Worm (Caenorhabditis elegans) whole organism, late embryonic: ENCODE measurements around the gene F59H6.14.
"Not testable (repeated sequence)": the region's sequence is repeated elsewhere in the genome, so short reads cannot be mapped to it uniquely, and the experiment has no call there.

Experiments used
- ahr-1 ChIP-seq: sonication (generic microtip); optimal IDR thresholded peaks from 2 replicates; lab custom pipeline; 2016; ENCODE audit warnings: missing genetic modification characterization, missing compliant biosample characterization
- ama-1 ChIP-seq: fragments of 150-350 bp; optimal IDR thresholded peaks from 2 replicates; lab custom pipeline; 2014
- ceh-31 ChIP-seq: sonication (generic microtip); optimal IDR thresholded peaks from 2 replicates; lab custom pipeline; 2016; ENCODE audit warnings: missing genetic modification characterization, missing compliant biosample characterization
- ceh-34 ChIP-seq: sonication (generic microtip); optimal IDR thresholded peaks from 2 replicates; lab custom pipeline; 2016; ENCODE audit warnings: mild to moderate bottlenecking, missing genetic modification characterization, missing compliant biosample characterization
- elt-4 ChIP-seq: sonication (generic microtip); optimal IDR thresholded peaks from 2 replicates; lab custom pipeline; 2016; ENCODE audit warnings: missing genetic modification characterization, missing compliant biosample characterization
- ets-4 ChIP-seq: sonication (generic microtip); optimal IDR thresholded peaks from 2 replicates; lab custom pipeline; 2016; ENCODE audit warnings: missing genetic modification characterization, missing compliant biosample characterization
- fkh-10 ChIP-seq: fragments of 150-350 bp; optimal IDR thresholded peaks from 2 replicates; lab custom pipeline; 2014; ENCODE audit warnings: missing biosample characterization, missing genetic modification reagents, missing genetic modification characterization
- hlh-8 ChIP-seq: sonication (generic microtip); optimal IDR thresholded peaks from 2 replicates; lab custom pipeline; 2016; ENCODE audit warnings: missing genotype, missing genetic modification characterization, missing compliant biosample characterization
- pag-3 ChIP-seq: sonication (generic microtip); optimal IDR thresholded peaks from 2 replicates; lab custom pipeline; 2016; ENCODE audit warnings: missing compliant biosample characterization, missing genetic modification characterization, borderline replicate concordance
- pha-4 ChIP-seq: fragments of 150-350 bp; optimal IDR thresholded peaks from 2 replicates; lab custom pipeline; 2018; ENCODE audit warnings: missing biosample characterization, missing genetic modification reagents, missing genetic modification characterization
- pqm-1 ChIP-seq: sonication (generic microtip); optimal IDR thresholded peaks from 2 replicates; lab custom pipeline; 2016; ENCODE audit warnings: missing genetic modification characterization, missing compliant biosample characterization
- tbx-2 ChIP-seq: sonication (generic microtip); optimal IDR thresholded peaks from 2 replicates; lab custom pipeline; 2016; ENCODE audit warnings: missing genetic modification characterization, missing compliant biosample characterization
- unc-3 ChIP-seq, 2 experiments: fragments of 200-800 bp in 1 of 2; sonication (Bioruptor generic) in 1 of 2; sonication (generic microtip) in 1 of 2; conservative IDR thresholded peaks in 1 of 2; optimal IDR thresholded peaks in 1 of 2; 2 replicates each; pipeline versions ENCODE4 v1.3.6 to Lab custom; 2016 to 2022; ENCODE audit warnings: missing compliant biosample characterization in 2 of 2, missing genetic modification characterization in 2 of 2, missing genetic modification reagents in 1 of 2

DNA sequence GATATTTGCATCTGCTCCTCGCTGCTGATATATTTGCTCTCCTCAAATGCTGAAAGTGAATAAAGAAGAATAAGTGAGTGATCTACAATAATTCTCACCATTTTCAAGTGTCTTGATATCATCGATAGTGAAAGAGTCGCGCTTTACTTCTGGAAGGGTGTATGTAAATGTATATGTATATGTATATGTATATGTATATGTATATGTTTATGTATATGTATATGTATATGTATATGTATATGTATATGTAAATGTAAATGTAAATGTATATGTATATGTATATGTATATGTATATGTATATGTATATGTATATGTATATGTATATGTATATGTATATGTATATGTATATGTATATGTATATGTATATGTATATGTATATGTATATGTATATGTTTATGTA lies 32.7 kb upstream of the F59H6.14 start, which contains the start of gene ceh-84:
- TF ChIP-seq ceh-31; unc-3 (GFP tag; conservative IDR thresholded peaks at IDR 0.05; lab: Robert Waterston, UW); unc-3 (tag; optimal IDR thresholded peaks at IDR 0.05; lab: Kevin White, UChicago); ceh-34 (tag; lab: Kevin White, UChicago); pha-4 (tag; lab: Kevin White, UChicago); pqm-1; fkh-10; elt-4 (tag; lab: Kevin White, UChicago); tbx-2 (tag; lab: Kevin White, UChicago); pag-3 (tag; lab: Kevin White, UChicago); hlh-8 (tag; lab: Kevin White, UChicago); ahr-1 (tag; lab: Kevin White, UChicago); ama-1 (lab: Kevin White, UChicago); ets-4 (tag; lab: Kevin White, UChicago): not testable (repeated sequence)
